Fruit fly (Drosophila melanogaster) whole organism, embryonic: ENCODE results near the gene Efhc1.1.

ENCODE experiments used
- Adf1 ChIP-seq: fragments of 200-800 bp; sonication (Bioruptor generic); IDR thresholded peaks from 2 replicates; pipeline ENCODE4 v1.3.6; 2022; ENCODE audit warnings: missing biosample characterization, missing genetic modification characterization
- Awh ChIP-seq: fragments of 200-800 bp; sonication (Bioruptor generic); IDR thresholded peaks from 2 replicates; pipeline ENCODE4, ENCODE4 v1.3.6; 2022; ENCODE audit warnings: missing biosample characterization, missing genetic modification characterization
- CG10543 ChIP-seq: fragments of 200-800 bp; sonication (Bioruptor generic); optimal IDR thresholded peaks from 3 replicates; lab custom pipeline; 2017; ENCODE audit warnings: missing biosample characterization, mild to moderate bottlenecking, missing genetic modification characterization, moderate library complexity
- CG11695 ChIP-seq: fragments of 200-800 bp; sonication (Bioruptor generic); IDR thresholded peaks from 3 replicates; pipeline ENCODE4 v1.3.6; 2022; ENCODE audit warnings: missing biosample characterization, missing genetic modification characterization
- CG14050 ChIP-seq: fragments of 200-800 bp; sonication (Bioruptor generic); IDR thresholded peaks from 3 replicates; pipeline ENCODE4 v1.3.6; 2022; ENCODE audit warnings: missing biosample characterization, missing genetic modification characterization
- CG15696 ChIP-seq: fragments of 200-800 bp; sonication (Bioruptor generic); optimal IDR thresholded peaks from 2 replicates; lab custom pipeline; 2019; ENCODE audit warnings: missing biosample characterization, mild to moderate bottlenecking, missing genetic modification characterization, moderate library complexity
- CG16815 ChIP-seq: fragments of 200-800 bp; sonication (Bioruptor generic); optimal IDR thresholded peaks from 3 replicates; lab custom pipeline; 2017; ENCODE audit warnings: missing biosample characterization, mild to moderate bottlenecking, missing genetic modification characterization
- CG16863 ChIP-seq: fragments of 200-800 bp; sonication (Bioruptor generic); optimal IDR thresholded peaks from 3 replicates; lab custom pipeline; 2016; ENCODE audit warnings: missing biosample characterization, missing genetic modification characterization
- CG17186 ChIP-seq: fragments of 200-800 bp; sonication (Bioruptor generic); optimal IDR thresholded peaks from 3 replicates; lab custom pipeline; 2017; ENCODE audit warnings: missing biosample characterization, missing genetic modification reagents, missing genetic modification characterization
- CG18764 ChIP-seq: fragments of 200-800 bp; sonication (Bioruptor generic); optimal IDR thresholded peaks from 3 replicates; lab custom pipeline; 2016; ENCODE audit warnings: missing biosample characterization, missing genetic modification characterization
- CG2116 ChIP-seq: fragments of 200-800 bp; sonication (Bioruptor generic); optimal IDR thresholded peaks from 3 replicates; lab custom pipeline; 2018; ENCODE audit warnings: missing biosample characterization, mild to moderate bottlenecking, missing genetic modification characterization
- CG2199 ChIP-seq: fragments of 200-800 bp; sonication (Bioruptor generic); IDR thresholded peaks from 3 replicates; pipeline ENCODE4 v1.3.6; 2022; ENCODE audit warnings: missing biosample characterization, missing genetic modification characterization
- CG30020 ChIP-seq: fragments of 200-800 bp; optimal IDR thresholded peaks from 2 replicates; lab custom pipeline; 2019; ENCODE audit warnings: missing biosample characterization, mild to moderate bottlenecking, missing genetic modification characterization, moderate library complexity
- CG31365 ChIP-seq: fragments of 200-800 bp; sonication (Bioruptor generic); optimal IDR thresholded peaks from 2 replicates; lab custom pipeline; 2018; ENCODE audit warnings: missing biosample characterization, mild to moderate bottlenecking, missing genetic modification characterization
- CG3838 ChIP-seq: fragments of 200-800 bp; sonication (Bioruptor generic); optimal IDR thresholded peaks from 3 replicates; lab custom pipeline; 2016; ENCODE audit warnings: missing biosample characterization, missing genetic modification characterization
- CG42726 ChIP-seq: fragments of 200-800 bp; sonication (Bioruptor generic); IDR thresholded peaks from 2 replicates; pipeline ENCODE4 v1.3.6; 2022; ENCODE audit warnings: missing biosample characterization, missing genetic modification characterization; ENCODE audit not compliant: partially characterized antibody
- CG4328 ChIP-seq: fragments of 200-800 bp; sonication (Bioruptor generic); optimal IDR thresholded peaks from 3 replicates; lab custom pipeline; 2017; ENCODE audit warnings: missing biosample characterization, missing genetic modification reagents, missing genetic modification characterization
- CG4424 ChIP-seq: fragments of 200-800 bp; sonication (Bioruptor generic); optimal IDR thresholded peaks from 3 replicates; lab custom pipeline; 2016; ENCODE audit warnings: missing biosample characterization, missing genetic modification characterization
- CG6765 ChIP-seq: fragments of 200-800 bp; sonication (Bioruptor generic); optimal IDR thresholded peaks from 3 replicates; lab custom pipeline; 2017; ENCODE audit warnings: missing biosample characterization, mild to moderate bottlenecking, missing genetic modification characterization
- CG7839 ChIP-seq: fragments of 200-800 bp; sonication (Bioruptor generic); optimal IDR thresholded peaks from 3 replicates; lab custom pipeline; 2018; ENCODE audit warnings: missing biosample characterization, mild to moderate bottlenecking, missing genetic modification characterization, moderate library complexity
- CG8478 ChIP-seq: fragments of >200 bp; optimal IDR thresholded peaks from 2 replicates; lab custom pipeline; 2018
- CG9215 ChIP-seq: fragments of 200-800 bp; sonication (Bioruptor generic); IDR thresholded peaks from 2 replicates; pipeline ENCODE4 v1.3.6; 2022; ENCODE audit warnings: missing biosample characterization, missing genetic modification characterization
- CG9876 ChIP-seq: fragments of 200-800 bp; sonication (Bioruptor generic); optimal IDR thresholded peaks from 2 replicates; lab custom pipeline; 2016; ENCODE audit warnings: missing biosample characterization, missing genetic modification characterization
- D19B ChIP-seq: fragments of 200-800 bp; sonication (Bioruptor generic); optimal IDR thresholded peaks from 2 replicates; lab custom pipeline; 2017; ENCODE audit warnings: missing biosample characterization, mild to moderate bottlenecking, missing genetic modification characterization
- Deaf1 ChIP-seq: fragments of 200-800 bp; optimal IDR thresholded peaks from 3 replicates; lab custom pipeline; 2019; ENCODE audit warnings: missing biosample characterization, mild to moderate bottlenecking, missing genetic modification characterization, moderate library complexity
- HLH54F ChIP-seq: fragments of 200-800 bp; sonication (Bioruptor generic); optimal IDR thresholded peaks from 3 replicates; lab custom pipeline; 2016; ENCODE audit warnings: missing biosample characterization, missing genetic modification characterization
- HmgD ChIP-seq: fragments of 200-800 bp; sonication (Bioruptor generic); optimal IDR thresholded peaks from 3 replicates; lab custom pipeline; 2016; ENCODE audit warnings: missing biosample characterization, missing genetic modification characterization
- NC2α ChIP-seq: fragments of 200-800 bp; sonication (Bioruptor generic); optimal IDR thresholded peaks from 2 replicates; lab custom pipeline; 2016; ENCODE audit warnings: missing biosample characterization, missing genetic modification characterization
- Ptx1 ChIP-seq: fragments of 200-800 bp; sonication (Bioruptor generic); IDR thresholded peaks from 2 replicates; pipeline ENCODE4 v1.3.6; 2022; ENCODE audit warnings: missing biosample characterization, missing genetic modification characterization
- Taf1 ChIP-seq: fragments of 200-800 bp; sonication (Bioruptor generic); IDR thresholded peaks from 2 replicates; pipeline ENCODE4 v1.3.6; 2022; ENCODE audit warnings: missing biosample characterization, missing genetic modification characterization
- ato ChIP-seq: fragments of 200-800 bp; sonication (Bioruptor generic); IDR thresholded peaks from 2 replicates; pipeline ENCODE4 v1.3.6; 2022; ENCODE audit warnings: missing biosample characterization, missing genetic modification characterization; ENCODE audit not compliant: partially characterized antibody
- bcd ChIP-seq: fragments of 200-800 bp; sonication (Bioruptor generic); optimal IDR thresholded peaks from 2 replicates; lab custom pipeline; 2017; ENCODE audit warnings: missing biosample characterization, mild to moderate bottlenecking, missing genetic modification characterization
- cad ChIP-seq: fragments of >200 bp; optimal IDR thresholded peaks from 2 replicates; lab custom pipeline; 2017; ENCODE audit warnings: missing biosample characterization, missing genetic modification characterization
- disco-r ChIP-seq: fragments of 200-800 bp; sonication (Bioruptor generic); optimal IDR thresholded peaks from 2 replicates; lab custom pipeline; 2016; ENCODE audit warnings: missing biosample characterization, missing genetic modification characterization
- ewg ChIP-seq: fragments of 200-800 bp; sonication (Bioruptor generic); optimal IDR thresholded peaks from 3 replicates; lab custom pipeline; 2017; ENCODE audit warnings: mild to moderate bottlenecking, missing biosample characterization, missing genetic modification reagents, missing genetic modification characterization
- fd64A ChIP-seq: fragments of 200-800 bp; sonication (Bioruptor generic); optimal IDR thresholded peaks from 3 replicates; lab custom pipeline; 2018; ENCODE audit warnings: missing biosample characterization, mild to moderate bottlenecking, missing genetic modification characterization
- jing ChIP-seq: fragments of 200-800 bp; sonication (Bioruptor generic); optimal IDR thresholded peaks from 2 replicates; lab custom pipeline; 2018; ENCODE audit warnings: missing biosample characterization, mild to moderate bottlenecking, missing genetic modification characterization
- lov ChIP-seq, 2 experiments: fragments of 200-800 bp in 1 of 2; fragments of >200 bp in 1 of 2; sonication (Bioruptor generic) in 1 of 2; IDR thresholded peaks in 1 of 2; optimal IDR thresholded peaks in 1 of 2; 2 replicates in 1 of 2; 3 replicates in 1 of 2; pipeline versions ENCODE4 v1.3.6 to Lab custom; 2017 to 2022; ENCODE audit warnings: missing biosample characterization in 1 of 2, missing genetic modification characterization in 1 of 2
- mld ChIP-seq: fragments of 200-800 bp; sonication (Bioruptor generic); IDR thresholded peaks from 3 replicates; pipeline ENCODE4 v1.3.6; 2022; ENCODE audit warnings: missing biosample characterization, missing genetic modification characterization; ENCODE audit not compliant: partially characterized antibody
- nau ChIP-seq: fragments of 200-800 bp; sonication (Bioruptor generic); optimal IDR thresholded peaks from 3 replicates; lab custom pipeline; 2017; ENCODE audit warnings: missing biosample characterization, mild to moderate bottlenecking, missing genetic modification characterization, missing genetic modification reagents
- phol ChIP-seq: fragments of 200-800 bp; sonication (Bioruptor generic); optimal IDR thresholded peaks from 3 replicates; lab custom pipeline; 2018; ENCODE audit warnings: missing biosample characterization, mild to moderate bottlenecking, missing genetic modification characterization, moderate library complexity
- pum ChIP-seq: fragments of 200-800 bp; sonication (Bioruptor generic); optimal IDR thresholded peaks from 2 replicates; lab custom pipeline; 2016; ENCODE audit warnings: missing biosample characterization, missing genetic modification characterization
- row ChIP-seq: fragments of 200-800 bp; sonication (Bioruptor generic); IDR thresholded peaks from 3 replicates; pipeline ENCODE4 v1.3.6; 2022; ENCODE audit warnings: missing biosample characterization, missing genetic modification characterization
- salm ChIP-seq: fragments of 200-800 bp; sonication (Bioruptor generic); optimal IDR thresholded peaks from 2 replicates; lab custom pipeline; 2018; ENCODE audit warnings: missing biosample characterization, mild to moderate bottlenecking, missing genetic modification characterization
- sens-2 ChIP-seq: fragments of 200-800 bp; sonication (Bioruptor generic); IDR thresholded peaks from 2 replicates; pipeline ENCODE4 v1.3.6; 2022; ENCODE audit warnings: missing biosample characterization, missing genetic modification characterization
- sisA ChIP-seq: fragments of 200-800 bp; sonication (Bioruptor generic); IDR thresholded peaks from 2 replicates; pipeline ENCODE4 v1.3.6; 2022; ENCODE audit warnings: missing biosample characterization, missing genetic modification characterization
- slbo ChIP-seq: fragments of 200-800 bp; sonication (Bioruptor generic); IDR thresholded peaks from 2 replicates; pipeline ENCODE4 v1.3.6; 2022; ENCODE audit warnings: missing biosample characterization, missing genetic modification characterization
- sob ChIP-seq: fragments of 200-800 bp; sonication (Bioruptor generic); IDR thresholded peaks from 2 replicates; pipeline ENCODE4 v1.3.6; 2022; ENCODE audit warnings: missing biosample characterization, missing genetic modification characterization
- stc ChIP-seq: fragments of 200-800 bp; sonication (Bioruptor generic); IDR thresholded peaks from 2 replicates; pipeline ENCODE4 v1.3.6; 2022; ENCODE audit warnings: missing biosample characterization, missing genetic modification characterization
- tap ChIP-seq: fragments of 200-800 bp; optimal IDR thresholded peaks from 3 replicates; lab custom pipeline; 2019; ENCODE audit warnings: missing biosample characterization, mild to moderate bottlenecking, missing genetic modification characterization, moderate library complexity
- unpg ChIP-seq: fragments of 200-800 bp; sonication (Bioruptor generic); optimal IDR thresholded peaks from 3 replicates; lab custom pipeline; 2018; ENCODE audit warnings: missing biosample characterization, mild to moderate bottlenecking, missing genetic modification characterization, moderate library complexity

Gene Efhc1.1

dm6 chrX:15818608-15819184 lies 35.2 kb upstream of the Efhc1.1 start (continued):
- TF ChIP-seq CG16815 (GFP tag; lab: Kevin White, UChicago) (peak; percentile 1), lov (optimal IDR thresholded peaks at IDR 0.05; lab: Kevin White, UChicago) (no peak), lov (GFP tag; IDR thresholded peaks at IDR 0.05; lab: Robert Waterston, UW) (0 out of 3 replicates have a peak, but pooled peaks have one; percentile 37), Adf1 (no peak), CG9215 (no peak), CG2199 (peak; percentile 55; the same call in 1 of the 3 replicates), mld (GFP tag; lab: Robert Waterston, UW) (no peak), stc (GFP tag; lab: Robert Waterston, UW) (peak; percentile 53; the same call in 1 of the 2 replicates), CG11695 (GFP tag; lab: Robert Waterston, UW) (0 out of 3 replicates have a peak, but pooled peaks have one; percentile 14), row (GFP tag; lab: Robert Waterston, UW) (peak; percentile 84), cad (GFP tag; lab: Kevin White, UChicago) (no peak), nau (GFP tag; lab: Kevin White, UChicago) (no peak), CG4328 (GFP tag; lab: Kevin White, UChicago) (no peak), ewg (GFP tag; lab: Kevin White, UChicago) (no peak), CG14050 (no peak), Ptx1 (GFP tag; lab: Robert Waterston, UW) (peak; percentile 42), salm (tag; lab: Kevin White, UChicago) (no peak), phol (tag; lab: Kevin White, UChicago) (peak; percentile 42), Awh (GFP tag; lab: Robert Waterston, UW) (no peak), CG18764 (no peak), CG8478 (lab: Kevin White, UChicago) (no peak), slbo (GFP tag; lab: Robert Waterston, UW) (peak; percentile 50; the same call in 1 of the 2 replicates), tap (no peak), CG15696 (tag; lab: Kevin White, UChicago) (peak; percentile 24), disco-r (no peak), CG42726 (GFP tag; lab: Robert Waterston, UW) (no peak), CG16863 (GFP tag; lab: Kevin White, UChicago) (no peak), pum (GFP tag; lab: Kevin White, UChicago) (peak; percentile 11), fd64A (GFP tag; lab: Kevin White, UChicago) (no peak), CG7839 (no peak), CG6765 (no peak), CG30020 (tag; lab: Kevin White, UChicago) (no peak), HLH54F (GFP tag; lab: Kevin White, UChicago) (peak; percentile 1), HmgD (GFP tag; lab: Kevin White, UChicago) (no peak), Deaf1 (no peak), CG4424 (GFP tag; lab: Kevin White, UChicago) (no peak), sisA (GFP tag; lab: Robert Waterston, UW) (no peak; the same call in 1 of the 2 replicates), NC2α (GFP tag; lab: Kevin White, UChicago) (no peak), jing (GFP tag; lab: Kevin White, UChicago) (no peak), unpg (no peak), sob (no peak), sens-2 (no peak), CG31365 (tag; lab: Kevin White, UChicago) (no peak), ato (no peak), Taf1 (GFP tag; lab: Robert Waterston, UW) (no peak), CG9876 (GFP tag; lab: Kevin White, UChicago) (no peak), bcd (GFP tag; lab: Kevin White, UChicago) (no peak), CG3838 (GFP tag; lab: Kevin White, UChicago) (no peak), CG17186 (GFP tag; lab: Kevin White, UChicago) (no peak), CG2116 (GFP tag; lab: Kevin White, UChicago) (no peak), D19B (GFP tag; lab: Kevin White, UChicago) (peak; percentile 90), CG10543 (GFP tag; lab: Kevin White, UChicago) (no peak)
